Worm (Caenorhabditis elegans) whole organism, young adult: ENCODE measurements around the gene avr-15.

Experiments used
- B0261.1 ChIP-seq: sonication (generic microtip); optimal IDR thresholded peaks from 2 replicates; lab custom pipeline; 2016; ENCODE audit warnings: mild to moderate bottlenecking, missing genetic modification characterization, moderate library complexity, missing compliant biosample characterization
- F23B12.7 ChIP-seq: sonication (generic microtip); optimal IDR thresholded peaks from 2 replicates; lab custom pipeline; 2017; ENCODE audit warnings: missing genetic modification characterization, mild to moderate bottlenecking, missing compliant biosample characterization, antibody characterized with exemption, moderate library complexity; ENCODE audit not compliant: insufficient read depth
- F55B11.4 ChIP-seq: sonication (generic microtip); optimal IDR thresholded peaks from 2 replicates; lab custom pipeline; 2016; ENCODE audit warnings: missing compliant biosample characterization, missing genetic modification characterization, borderline replicate concordance; ENCODE audit not compliant: insufficient read depth
- F57A8.1 ChIP-seq: fragments of 200-800 bp; sonication (Bioruptor generic); optimal IDR thresholded peaks from 2 replicates; lab custom pipeline; 2018; ENCODE audit warnings: mild to moderate bottlenecking, missing genetic modification characterization, moderate library complexity, missing compliant biosample characterization
- F57C9.4 ChIP-seq: sonication (generic microtip); optimal IDR thresholded peaks from 2 replicates; lab custom pipeline; 2017; ENCODE audit warnings: mild to moderate bottlenecking, missing genetic modification characterization, missing compliant biosample characterization
- Y56A3A.18 ChIP-seq: fragments of 200-800 bp; sonication (Bioruptor generic); IDR thresholded peaks from 2 replicates; pipeline ENCODE4 v1.3.6; 2022; ENCODE audit warnings: missing genetic modification reagents, missing genetic modification characterization, missing compliant biosample characterization
- Y95B8A.8 ChIP-seq: fragments of 200-800 bp; sonication (Bioruptor generic); IDR thresholded peaks from 2 replicates; pipeline ENCODE4 v1.3.6; 2022; ENCODE audit warnings: missing genetic modification reagents, missing genetic modification characterization, missing compliant biosample characterization
- ZK185.1 ChIP-seq: sonication (generic microtip); optimal IDR thresholded peaks from 2 replicates; lab custom pipeline; 2016; ENCODE audit warnings: mild to moderate bottlenecking, missing genetic modification characterization, missing compliant biosample characterization; ENCODE audit not compliant: poor library complexity, severe bottlenecking
- attf-6 ChIP-seq: fragments of 200-800 bp; sonication (Bioruptor generic); IDR thresholded peaks from 2 replicates; pipeline ENCODE4 v1.3.6; 2022; ENCODE audit warnings: missing genetic modification reagents, missing genetic modification characterization, missing compliant biosample characterization
- bed-1 ChIP-seq: fragments of 200-800 bp; sonication (Bioruptor generic); IDR thresholded peaks from 2 replicates; pipeline ENCODE4 v1.3.6; 2022; ENCODE audit warnings: missing genetic modification reagents, missing genetic modification characterization, missing compliant biosample characterization
- bed-2 ChIP-seq: fragments of 200-800 bp; sonication (Bioruptor generic); IDR thresholded peaks from 2 replicates; pipeline ENCODE4 v1.3.6; 2022; ENCODE audit warnings: missing genetic modification reagents, missing genetic modification characterization, missing compliant biosample characterization
- cebp-1 ChIP-seq, 2 experiments: fragments of 200-800 bp in 1 of 2; sonication (Bioruptor generic) in 1 of 2; sonication (generic microtip) in 1 of 2; IDR thresholded peaks in 1 of 2; optimal IDR thresholded peaks in 1 of 2; 2 replicates each; pipeline versions ENCODE4 v1.3.6 to Lab custom; 2017 to 2022; ENCODE audit warnings: missing compliant biosample characterization in 2 of 2, missing genetic modification characterization in 2 of 2, mild to moderate bottlenecking in 1 of 2, missing genetic modification reagents in 1 of 2, moderate library complexity in 1 of 2
- ceh-27 ChIP-seq: fragments of 200-800 bp; sonication (Bioruptor generic); optimal IDR thresholded peaks from 2 replicates; lab custom pipeline; 2018; ENCODE audit warnings: mild to moderate bottlenecking, missing genetic modification characterization, moderate library complexity, missing compliant biosample characterization
- dox-1 ChIP-seq: fragments of 200-800 bp; sonication (Bioruptor generic); IDR thresholded peaks from 2 replicates; pipeline ENCODE4 v1.3.6; 2022; ENCODE audit warnings: missing genetic modification reagents, missing genetic modification characterization, missing compliant biosample characterization
- egl-18 ChIP-seq: fragments of 200-800 bp; sonication (Bioruptor generic); IDR thresholded peaks from 2 replicates; pipeline ENCODE4 v1.3.6; 2022; ENCODE audit warnings: missing genetic modification reagents, missing genetic modification characterization, missing compliant biosample characterization
- him-1 ChIP-seq: sonication (generic microtip); optimal IDR thresholded peaks from 2 replicates; lab custom pipeline; 2016; ENCODE audit warnings: missing genotype, missing genetic modification reagents, missing genetic modification characterization, missing compliant biosample characterization
- hrde-1 ChIP-seq: sonication (generic microtip); optimal IDR thresholded peaks from 2 replicates; lab custom pipeline; 2016; ENCODE audit warnings: missing genetic modification characterization, mild to moderate bottlenecking, missing compliant biosample characterization, moderate library complexity, missing genotype, missing genetic modification reagents, borderline replicate concordance
- hsf-1 ChIP-seq: fragments of 200-800 bp; sonication (Bioruptor generic); IDR thresholded peaks from 2 replicates; pipeline ENCODE4 v1.3.6; 2022; ENCODE audit warnings: missing genetic modification reagents, missing genetic modification characterization, missing compliant biosample characterization
- lsy-27 ChIP-seq: sonication (generic microtip); optimal IDR thresholded peaks from 2 replicates; lab custom pipeline; 2017; ENCODE audit warnings: missing genetic modification characterization, mild to moderate bottlenecking, missing compliant biosample characterization, antibody characterized with exemption, missing genotype, borderline replicate concordance; ENCODE audit not compliant: insufficient read depth
- mcd-1 ChIP-seq: fragments of 200-800 bp; sonication (Bioruptor generic); IDR thresholded peaks from 2 replicates; pipeline ENCODE4 v1.3.6; 2022; ENCODE audit warnings: missing genetic modification reagents, missing genetic modification characterization, missing compliant biosample characterization
- mel-28 ChIP-seq: sonication (generic microtip); optimal IDR thresholded peaks from 2 replicates; lab custom pipeline; 2016; ENCODE audit warnings: borderline replicate concordance, mild to moderate bottlenecking, missing genetic modification characterization, missing compliant biosample characterization
- mxl-1 ChIP-seq: sonication (generic microtip); optimal IDR thresholded peaks from 2 replicates; lab custom pipeline; 2016; ENCODE audit warnings: missing genetic modification characterization, missing compliant biosample characterization
- nhr-179 ChIP-seq: sonication (generic microtip); optimal IDR thresholded peaks from 2 replicates; lab custom pipeline; 2016; ENCODE audit warnings: mild to moderate bottlenecking, missing genetic modification characterization, missing compliant biosample characterization
- nhr-27 ChIP-seq: fragments of 200-800 bp; sonication (Bioruptor generic); optimal IDR thresholded peaks from 2 replicates; lab custom pipeline; 2018; ENCODE audit warnings: mild to moderate bottlenecking, missing genetic modification characterization, moderate library complexity, missing compliant biosample characterization
- pbrm-1 ChIP-seq: fragments of 200-800 bp; sonication (Bioruptor generic); IDR thresholded peaks from 2 replicates; pipeline ENCODE4 v1.3.6; 2022; ENCODE audit warnings: missing genetic modification reagents, missing genetic modification characterization, missing compliant biosample characterization
- pha-4 ChIP-seq: fragments of 150-350 bp; sonication (generic microtip); optimal IDR thresholded peaks from 2 replicates; lab custom pipeline; 2014; ENCODE audit warnings: missing biosample characterization, missing genetic modification reagents, missing genetic modification characterization
- sea-2 ChIP-seq: fragments of 200-800 bp; sonication (Bioruptor generic); IDR thresholded peaks from 2 replicates; pipeline ENCODE4 v1.3.6; 2022; ENCODE audit warnings: missing genetic modification characterization, missing compliant biosample characterization
- snpc-1.3 ChIP-seq: sonication (generic microtip); optimal IDR thresholded peaks from 2 replicates; lab custom pipeline; 2017; ENCODE audit warnings: missing genetic modification characterization, mild to moderate bottlenecking, missing compliant biosample characterization, antibody characterized with exemption, moderate library complexity, missing genotype, missing genetic modification reagents; ENCODE audit not compliant: insufficient read depth
- somi-1 ChIP-seq: fragments of 200-800 bp; sonication (Bioruptor generic); optimal IDR thresholded peaks from 2 replicates; lab custom pipeline; 2018; ENCODE audit warnings: mild to moderate bottlenecking, missing genetic modification characterization, missing compliant biosample characterization
- sptf-2 ChIP-seq: fragments of 200-800 bp; sonication (Bioruptor generic); optimal IDR thresholded peaks from 2 replicates; lab custom pipeline; 2018; ENCODE audit warnings: mild to moderate bottlenecking, missing genetic modification characterization, missing compliant biosample characterization
- tlf-1 ChIP-seq: fragments of 200-800 bp; sonication (Bioruptor generic); optimal IDR thresholded peaks from 2 replicates; lab custom pipeline; 2018; ENCODE audit warnings: mild to moderate bottlenecking, missing genetic modification characterization, missing compliant biosample characterization
- ztf-25 ChIP-seq: fragments of 200-800 bp; sonication (Bioruptor generic); IDR thresholded peaks from 2 replicates; pipeline ENCODE4 v1.3.6; 2022; ENCODE audit warnings: missing genetic modification reagents, missing genetic modification characterization, missing compliant biosample characterization

The avr-15 gene

DNA sequence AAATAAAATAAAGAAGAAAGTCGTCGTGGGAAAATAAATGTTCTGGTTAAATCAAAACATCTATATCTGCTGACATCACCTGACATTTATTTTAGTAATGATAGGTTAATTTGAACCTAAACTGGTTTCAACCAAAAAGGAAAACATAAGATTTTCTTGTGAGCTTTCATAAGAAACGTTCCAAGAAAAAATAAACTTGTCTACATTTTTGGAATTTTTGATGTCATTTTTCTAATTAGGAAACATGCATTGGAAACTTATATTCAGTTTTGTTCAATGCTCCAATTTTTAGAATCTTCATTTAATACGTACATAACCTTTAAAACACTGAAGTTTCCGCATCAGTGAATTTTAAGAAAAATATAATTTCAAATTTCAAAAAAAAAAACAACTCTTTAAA lies 25.8 kb downstream of the avr-15 start:
- TF ChIP-seq somi-1 (GFP tag; lab: Kevin White, UChicago), result no peak
- TF ChIP-seq B0261.1 (tag; lab: Kevin White, UChicago), result no peak
- TF ChIP-seq F23B12.7 (tag; lab: Kevin White, UChicago), result no peak
- TF ChIP-seq him-1 (tag; lab: Kevin White, UChicago), result no peak
- no peak for TF ChIP-seq pha-4 (tag; lab: Kevin White, UChicago)
- no peak for TF ChIP-seq nhr-179 (tag; lab: Kevin White, UChicago)
- no peak for TF ChIP-seq mcd-1 (GFP tag; lab: Robert Waterston, UW)
- TF ChIP-seq Y56A3A.18, result no peak
- TF ChIP-seq lsy-27, result no peak
- no peak for TF ChIP-seq F57A8.1 (GFP tag; lab: Kevin White, UChicago)
- TF ChIP-seq bed-1 (GFP tag; lab: Robert Waterston, UW), result no peak
- TF ChIP-seq hsf-1, result no peak
- no peak for TF ChIP-seq F55B11.4 (tag; lab: Kevin White, UChicago)
- no peak for TF ChIP-seq snpc-1.3
- no peak for TF ChIP-seq attf-6 (GFP tag; lab: Robert Waterston, UW)
- TF ChIP-seq ZK185.1 (tag; lab: Kevin White, UChicago), result no peak
- TF ChIP-seq hrde-1 (tag; lab: Kevin White, UChicago), result no peak
- TF ChIP-seq pbrm-1, result no peak

DNA sequence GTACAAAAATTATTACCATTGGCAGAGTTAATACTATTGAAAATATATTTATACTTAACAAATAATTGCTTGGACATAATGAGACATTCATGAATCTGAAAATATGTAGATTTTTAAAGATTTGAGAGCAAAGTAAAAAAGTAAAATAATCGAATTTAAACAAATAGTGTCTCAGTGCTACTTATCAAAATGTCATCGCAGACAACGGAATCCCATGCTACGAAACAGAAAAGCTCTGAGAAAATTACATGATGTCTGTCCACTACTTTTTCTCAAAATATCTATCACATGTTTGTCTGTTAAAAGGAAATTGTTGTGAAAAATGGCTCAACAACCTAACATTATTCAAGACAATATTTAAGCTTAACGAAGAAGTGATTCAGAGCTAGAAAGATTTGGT lies 27.2 kb downstream of the avr-15 start, which contains the start of gene T10G3.4:
T10G3.4 (minus strand) TSS at position 101 of the 400 bp plus-strand sequence.
- no peak for TF ChIP-seq nhr-27 (tag; lab: Kevin White, UChicago)
- TF ChIP-seq, all 124 proteins: peak for 0

DNA sequence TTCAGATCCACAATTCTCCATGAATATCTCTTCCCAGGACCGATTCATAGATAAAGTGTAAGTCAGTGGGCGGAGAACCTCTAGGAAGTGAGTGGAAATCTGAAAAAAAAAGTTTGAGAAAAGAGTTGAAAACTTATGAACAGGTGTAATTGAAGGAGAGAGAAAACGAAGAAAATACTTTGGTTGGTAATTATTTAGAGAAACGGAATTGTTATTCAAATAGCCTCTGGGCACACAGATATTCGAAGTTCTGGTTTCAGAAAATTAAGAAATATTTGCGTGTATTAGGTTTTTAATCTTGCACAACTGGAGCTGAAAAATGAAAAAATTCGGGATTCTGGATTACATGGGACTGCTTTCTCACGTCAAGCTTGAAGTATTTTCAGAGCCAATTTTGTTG lies 31.8 kb downstream of the avr-15 start, which contains the start of gene T10G3.2:
T10G3.2 (minus strand) TSS at position 101 of the 400 bp plus-strand sequence.
- TF ChIP-seq mxl-1 (tag; lab: Kevin White, UChicago) (no peak), mel-28 (tag; lab: Kevin White, UChicago) (no peak)
- TF ChIP-seq, all 124 proteins: peak for 0

DNA sequence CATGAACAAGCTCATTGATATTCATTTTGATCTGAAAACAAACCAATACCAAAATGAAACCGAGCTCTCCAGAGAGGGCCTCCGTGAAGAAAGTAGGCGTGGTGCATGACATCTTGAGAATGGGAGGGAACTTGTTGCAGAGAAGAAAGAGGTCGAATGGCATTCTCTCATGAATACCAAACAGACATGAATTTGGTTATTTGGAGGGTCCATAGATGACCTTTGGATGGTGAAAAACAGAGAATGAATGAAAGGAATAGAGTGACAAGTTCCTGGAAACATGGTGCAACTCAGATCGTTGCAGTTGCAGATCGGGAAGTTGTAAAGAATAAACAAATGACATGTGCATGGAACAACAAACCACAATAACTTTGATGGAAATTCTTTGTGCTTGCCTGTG lies 35.2 kb downstream of the avr-15 start, which contains the start of gene T10G3.8:
T10G3.8 (minus strand) TSS at position 101 of the 400 bp plus-strand sequence.
- no peak for TF ChIP-seq ceh-27 (GFP tag; lab: Kevin White, UChicago)
- TF ChIP-seq tlf-1, result no peak
- no peak for TF ChIP-seq Y95B8A.8
- no peak for TF ChIP-seq somi-1 (GFP tag; lab: Kevin White, UChicago)
- no peak for TF ChIP-seq cebp-1 (GFP tag; IDR thresholded peaks at IDR 0.05; lab: Robert Waterston, UW)
- no peak for TF ChIP-seq cebp-1 (tag; optimal IDR thresholded peaks at IDR 0.05; lab: Kevin White, UChicago)
- no peak for TF ChIP-seq egl-18 (GFP tag; lab: Robert Waterston, UW)
- TF ChIP-seq sptf-2 (GFP tag; lab: Kevin White, UChicago), result no peak
- no peak for TF ChIP-seq ztf-25 (GFP tag; lab: Robert Waterston, UW)
- TF ChIP-seq F57C9.4 (tag; lab: Kevin White, UChicago), result no peak
- TF ChIP-seq hsf-1, result no peak
- no peak for TF ChIP-seq dox-1 (GFP tag; lab: Robert Waterston, UW)
- TF ChIP-seq sea-2, result no peak
- no peak for TF ChIP-seq bed-2
